Worm (Caenorhabditis elegans): ENCODE data around the gene C56E6.4.

The C56E6.4 gene

DNA sequence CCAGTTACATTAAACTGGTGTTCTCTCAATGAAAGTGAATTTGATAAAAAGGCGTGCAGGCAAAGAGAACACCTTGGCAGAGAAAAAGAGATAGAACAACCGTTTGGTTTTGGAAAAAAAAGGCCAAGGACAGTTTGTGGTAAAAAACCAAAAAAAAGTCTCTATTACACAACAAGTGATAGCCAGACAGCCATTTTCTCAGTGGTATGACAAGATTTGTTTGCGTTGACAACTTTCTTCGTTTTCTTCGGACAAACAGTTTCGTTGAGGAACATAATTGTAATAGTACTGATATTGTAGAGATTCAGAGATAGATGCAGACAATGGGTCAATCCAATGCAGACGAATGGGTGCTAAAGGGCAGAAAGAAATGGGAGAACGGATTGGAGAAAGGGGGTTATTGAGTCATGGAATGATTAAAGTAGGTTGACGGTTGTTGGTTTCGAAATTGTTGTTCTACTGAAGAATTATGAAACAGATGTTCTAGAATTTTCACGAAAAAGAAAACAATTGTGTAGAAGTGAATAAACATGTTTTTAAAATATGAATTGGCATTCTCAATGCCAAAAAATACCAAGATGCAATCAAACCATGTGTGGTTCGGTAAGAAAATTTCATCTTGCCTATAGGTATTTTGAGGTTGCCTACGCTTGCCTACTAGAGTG is 33.8 kb upstream of the C56E6.4 start (continued):
- TF ChIP-seq nhr-6 (tag; optimal IDR thresholded peaks at IDR 0.05) (peak; percentile 17), elt-3 (tag; optimal IDR thresholded peaks at IDR 0.05) (no peak), nhr-77 (tag; optimal IDR thresholded peaks at IDR 0.05) (no peak), nhr-237 (tag; optimal IDR thresholded peaks at IDR 0.05) (no peak)

DNA sequence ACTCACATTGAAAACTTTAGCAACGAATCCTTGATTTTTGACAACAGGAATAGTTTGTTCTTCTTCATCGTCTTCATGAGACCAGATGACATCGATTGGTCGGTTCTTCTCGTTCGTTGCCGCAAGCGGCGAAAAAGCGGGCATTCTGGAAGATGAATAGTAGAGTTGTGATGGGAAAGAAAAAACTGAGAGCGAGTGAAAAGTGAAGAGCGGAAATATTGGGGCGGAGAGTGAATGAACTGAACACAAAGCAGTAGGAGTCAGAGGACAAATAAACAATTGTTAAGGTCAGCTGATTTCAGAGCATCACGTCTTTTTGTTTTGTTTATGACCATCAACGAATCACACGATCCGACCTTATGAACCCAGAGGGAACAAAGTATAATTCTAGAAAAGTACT is 32.8 kb upstream of the C56E6.4 start, which contains the start of gene F18C5.10:
Gene F18C5.10, minus strand, starts transcription at position 145 of the 400 bp plus-strand sequence.
- TF ChIP-seq dmd-4 (tag; optimal IDR thresholded peaks at IDR 0.05) (no peak), nhr-21 (tag; optimal IDR thresholded peaks at IDR 0.05) (no peak), F13H6.1 (tag; optimal IDR thresholded peaks at IDR 0.05) (no peak), nhr-77 (tag; optimal IDR thresholded peaks at IDR 0.05) (no peak), ama-1 (optimal IDR thresholded peaks at IDR 0.05) (peak; percentile 60), ZK546.5 (tag; optimal IDR thresholded peaks at IDR 0.05) (no peak), mbf-1 (tag; optimal IDR thresholded peaks at IDR 0.05) (no peak), R02D3.7 (tag; optimal IDR thresholded peaks at IDR 0.05) (no peak), ceh-16 (tag; optimal IDR thresholded peaks at IDR 0.05) (no peak), lsy-2 (tag; optimal IDR thresholded peaks at IDR 0.05) (peak in 1 of 2 experiments; percentile 9), Y55F3AM.14 (GFP tag; optimal IDR thresholded peaks at IDR 0.05) (no peak), nhr-129 (tag; optimal IDR thresholded peaks at IDR 0.05) (peak; percentile 74), ztf-1 (GFP tag; conservative IDR thresholded peaks at IDR 0.05) (no peak), gmeb-1 (tag; optimal IDR thresholded peaks at IDR 0.05) (no peak), unc-55 (GFP tag; optimal IDR thresholded peaks at IDR 0.05) (no peak), nhr-237 (tag; optimal IDR thresholded peaks at IDR 0.05) (no peak)

DNA sequence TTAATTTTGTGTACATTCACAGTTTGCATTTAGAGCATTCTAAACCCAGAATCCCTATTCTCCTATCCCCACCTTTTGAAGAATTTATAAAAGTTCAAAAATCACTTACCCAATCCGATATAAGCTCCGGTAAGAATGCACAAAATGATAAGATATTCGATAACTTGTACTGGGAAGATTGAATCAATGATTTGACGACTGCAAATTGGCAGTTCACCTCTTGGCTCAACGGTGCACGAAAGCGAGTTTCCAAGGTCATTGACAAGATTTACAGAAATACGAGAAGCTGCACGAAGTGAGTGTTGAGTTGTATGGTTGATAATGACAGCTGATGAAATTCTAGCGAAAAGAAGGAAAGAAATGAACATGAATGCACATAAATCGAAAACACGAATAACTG is 31.8 kb upstream of the C56E6.4 start:
- peak; percentile 51 for TF ChIP-seq ama-1 (optimal IDR thresholded peaks at IDR 0.05)
- TF ChIP-seq elt-3 (tag; optimal IDR thresholded peaks at IDR 0.05), result no peak
- TF ChIP-seq ztf-1 (GFP tag; conservative IDR thresholded peaks at IDR 0.05), result no peak
- peak; percentile 27 for TF ChIP-seq nhr-129 (tag; optimal IDR thresholded peaks at IDR 0.05)
- no peak for TF ChIP-seq R02D3.7 (tag; optimal IDR thresholded peaks at IDR 0.05)
- TF ChIP-seq dmd-4 (tag; optimal IDR thresholded peaks at IDR 0.05), result no peak

DNA sequence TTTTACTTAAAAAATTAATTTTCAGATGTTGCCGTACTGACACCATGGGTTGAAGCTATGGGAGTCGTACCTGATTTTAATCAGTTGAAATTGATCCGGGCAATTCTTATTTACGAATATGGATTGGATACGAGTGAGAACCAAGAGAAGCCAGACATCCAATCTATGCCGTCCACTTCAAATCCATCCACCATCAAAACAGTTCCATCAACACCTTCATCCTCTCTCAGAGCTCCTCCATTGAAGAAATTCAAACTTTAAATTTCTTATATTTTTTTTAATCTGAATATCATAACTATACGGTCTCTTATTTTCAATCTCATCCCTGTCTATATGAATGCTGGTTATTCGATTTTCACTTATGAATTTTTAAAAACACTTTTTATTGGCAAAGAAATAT is 30.4 kb upstream of the C56E6.4 start:
- TF ChIP-seq F13H6.1 (tag; optimal IDR thresholded peaks at IDR 0.05) (no peak), nhr-23 (tag; optimal IDR thresholded peaks at IDR 0.05) (no peak), nhr-25 (tag; optimal IDR thresholded peaks at IDR 0.05) (no peak), ceh-16 (tag; optimal IDR thresholded peaks at IDR 0.05) (no peak), ztf-11 (tag; optimal IDR thresholded peaks at IDR 0.05) (no peak), mab-5 (tag; optimal IDR thresholded peaks at IDR 0.05) (no peak), ZK546.5 (tag; optimal IDR thresholded peaks at IDR 0.05) (no peak), dmd-4 (tag; optimal IDR thresholded peaks at IDR 0.05) (no peak), unc-39 (tag; optimal IDR thresholded peaks at IDR 0.05) (no peak)

DNA sequence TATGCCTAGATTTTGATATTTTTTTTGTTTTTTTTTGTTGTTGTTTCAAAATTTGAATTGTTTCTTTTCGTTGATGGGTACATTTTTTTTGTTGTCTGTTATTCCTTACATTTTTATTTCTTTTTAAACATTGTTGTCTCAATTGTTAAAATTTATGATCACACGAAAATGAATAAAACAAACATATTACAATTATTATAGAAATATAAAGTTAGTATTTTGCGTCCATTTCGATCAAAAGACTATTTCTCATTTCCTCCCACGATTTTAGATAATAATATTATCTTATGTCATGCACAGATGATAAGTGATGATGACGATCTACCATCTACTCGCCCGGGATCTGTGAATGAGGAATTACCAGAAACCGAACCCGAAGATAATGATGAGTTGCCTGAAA is 26.1 kb upstream of the C56E6.4 start, which contains the start of gene wrn-1:
Gene wrn-1, plus strand, starts transcription at position 301 of the 400 bp plus-strand sequence.
- TF ChIP-seq skn-1 (tag; optimal IDR thresholded peaks at IDR 0.05), result no peak
- TF ChIP-seq mdl-1 (tag; optimal IDR thresholded peaks at IDR 0.05), result no peak
- no peak for TF ChIP-seq lin-13 (GFP tag; optimal IDR thresholded peaks at IDR 0.05)

DNA sequence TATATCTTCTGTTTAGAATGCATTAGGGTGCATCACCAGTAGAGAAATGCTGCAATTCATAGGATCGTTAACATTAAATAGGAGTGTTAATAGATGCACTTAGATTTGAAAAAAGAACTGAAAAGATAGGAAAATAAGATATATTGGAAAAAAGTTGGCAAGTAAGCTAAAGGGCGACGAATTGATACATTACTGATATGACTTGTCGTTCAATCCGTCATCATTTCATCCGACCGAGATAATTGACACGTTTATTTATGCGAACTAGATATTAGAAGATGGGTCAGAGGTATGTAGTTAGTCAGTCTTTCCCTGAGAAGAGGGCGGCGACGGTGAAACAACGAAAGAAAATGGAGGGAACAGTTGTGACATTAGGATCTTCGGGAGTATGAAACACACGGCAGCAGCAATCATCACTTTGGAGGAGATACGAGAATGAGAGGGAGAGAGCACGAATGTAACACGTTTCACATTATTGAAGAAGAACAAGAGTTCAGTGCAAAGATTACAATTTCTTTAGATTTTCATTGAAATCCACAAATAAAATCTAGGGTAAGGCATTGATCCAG is 16.4 kb upstream of the C56E6.4 start, which contains the start of gene lron-15:
Gene lron-15, minus strand, starts transcription at position 51 of the 569 bp plus-strand sequence.
- TF ChIP-seq nhr-23 (tag; optimal IDR thresholded peaks at IDR 0.05) (no peak), nhr-6 (tag; optimal IDR thresholded peaks at IDR 0.05) (no peak)

DNA sequence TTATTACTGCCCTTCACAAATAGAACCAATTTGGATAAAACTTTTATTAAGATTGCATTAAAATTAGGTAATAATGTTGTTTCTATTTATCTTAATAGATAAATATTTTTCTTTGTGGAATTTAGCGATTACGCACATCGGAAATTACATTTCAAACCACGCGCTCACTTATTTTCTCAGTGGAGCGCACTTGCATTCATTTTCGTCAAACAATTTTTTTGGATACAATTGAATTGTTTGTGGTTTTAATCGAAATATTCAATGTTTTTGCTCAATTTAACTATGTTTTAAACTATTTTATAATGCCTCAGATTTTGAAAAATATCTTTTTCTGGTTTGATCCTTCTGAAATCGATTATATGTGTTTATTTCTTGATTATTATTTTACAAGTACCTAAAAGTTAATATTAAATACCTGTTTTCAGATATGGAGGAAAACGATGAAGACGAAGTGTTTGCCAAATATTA is 7.5 kb upstream of the C56E6.4 start, which contains the start of gene utp-20:
Gene utp-20, plus strand, starts transcription at position 418 of the 468 bp plus-strand sequence.
- TF ChIP-seq crh-2 (tag; optimal IDR thresholded peaks at IDR 0.05) (peak; percentile 44), nhr-10 (tag; optimal IDR thresholded peaks at IDR 0.05) (no peak), nhr-11 (tag; optimal IDR thresholded peaks at IDR 0.05) (no peak), fos-1 (tag; optimal IDR thresholded peaks at IDR 0.05) (no peak), C34F6.9 (tag; optimal IDR thresholded peaks at IDR 0.05) (peak; percentile 64), nhr-6 (tag; optimal IDR thresholded peaks at IDR 0.05) (no peak), Y55F3AM.14 (GFP tag; optimal IDR thresholded peaks at IDR 0.05) (no peak), lsy-2 (tag; optimal IDR thresholded peaks at IDR 0.05) (peak in 1 of 2 experiments; percentile 81), alr-1 (tag; optimal IDR thresholded peaks at IDR 0.05) (no peak), nhr-129 (tag; optimal IDR thresholded peaks at IDR 0.05) (peak; percentile 61), sma-3 (GFP tag; optimal IDR thresholded peaks at IDR 0.05) (peak; percentile 55), mbf-1 (tag; optimal IDR thresholded peaks at IDR 0.05) (no peak), ztf-11 (tag; optimal IDR thresholded peaks at IDR 0.05) (no peak), snpc-4 (tag; optimal IDR thresholded peaks at IDR 0.05) (no peak), aly-2 (tag; optimal IDR thresholded peaks at IDR 0.05) (no peak), lin-11 (tag; optimal IDR thresholded peaks at IDR 0.05) (no peak), mdl-1 (tag; optimal IDR thresholded peaks at IDR 0.05) (no peak), lin-13 (GFP tag; optimal IDR thresholded peaks at IDR 0.05) (peak; percentile 44), elt-3 (tag; optimal IDR thresholded peaks at IDR 0.05) (no peak), skn-1 (tag; optimal IDR thresholded peaks at IDR 0.05) (no peak), lin-39 (tag; optimal IDR thresholded peaks at IDR 0.05) (no peak), mab-5 (tag; optimal IDR thresholded peaks at IDR 0.05) (peak; percentile 13), unc-55 (GFP tag; optimal IDR thresholded peaks at IDR 0.05) (peak; percentile 87), gmeb-1 (tag; optimal IDR thresholded peaks at IDR 0.05) (peak; percentile 90)
